Fruit fly (Drosophila melanogaster): ENCODE results near the gene CG32119.

CG32119 gene

dm6 chr3L:13226894-13227293 lies 21.6 kb downstream of the CG32119 start (continued):
- TF ChIP-seq zfh1 (GFP tag; IDR thresholded peaks at IDR 0.05) (peak; percentile 30; the same call in 1 of the 3 replicates), lola (GFP tag; optimal IDR thresholded peaks at IDR 0.05) (peak in 1 of 3 experiments; percentile 28), CG5245 (GFP tag; optimal IDR thresholded peaks at IDR 0.05) (peak; percentile 1), CG4424 (GFP tag; optimal IDR thresholded peaks at IDR 0.05) (peak; percentile 42), her (GFP tag; optimal IDR thresholded peaks at IDR 0.05) (no peak), CG18262 (tag; optimal IDR thresholded peaks at IDR 0.05) (peak; percentile 65), gem (tag; optimal IDR thresholded peaks at IDR 0.05) (peak; percentile 50), dmrt11E (tag; optimal IDR thresholded peaks at IDR 0.05) (peak; percentile 44), Awh (GFP tag; IDR thresholded peaks at IDR 0.05) (no peak), CG2712 (tag; optimal IDR thresholded peaks at IDR 0.05) (peak; percentile 68), unpg (GFP tag; optimal IDR thresholded peaks at IDR 0.05) (peak; percentile 15), CG10321 (GFP tag; IDR thresholded peaks at IDR 0.05) (no peak), zf30C (GFP tag; optimal IDR thresholded peaks at IDR 0.05) (peak; percentile 12), fd96Cb (tag; optimal IDR thresholded peaks at IDR 0.05) (peak; percentile 7), CG42726 (GFP tag; IDR thresholded peaks at IDR 0.05; ENCODE audit: partially characterized antibody) (no peak), CG10979 (tag; optimal IDR thresholded peaks at IDR 0.05) (peak; percentile 69), CG14710 (tag; optimal IDR thresholded peaks at IDR 0.05) (peak; percentile 23), D19A (tag; optimal IDR thresholded peaks at IDR 0.05) (peak; percentile 52), CG17328 (GFP tag; IDR thresholded peaks at IDR 0.05) (no peak), Sry-β (GFP tag; optimal IDR thresholded peaks at IDR 0.05) (no peak), gce (GFP tag; IDR thresholded peaks at IDR 0.05) (no peak), dmrt99B (tag; optimal IDR thresholded peaks at IDR 0.05) (peak; percentile 8), Med (GFP tag) (peak; percentile 17), prd (optimal IDR thresholded peaks at IDR 0.05) (no peak), prd (GFP tag; IDR thresholded peaks at IDR 0.05) (peak; percentile 13; the same call in 1 of the 3 replicates), CG31441 (GFP tag; IDR thresholded peaks at IDR 0.05) (peak; percentile 27; the same call in 1 of the 2 replicates), Atf3 (GFP tag; optimal IDR thresholded peaks at IDR 0.05) (no peak), tap (tag; optimal IDR thresholded peaks at IDR 0.05) (peak; percentile 23), CG17361 (GFP tag; IDR thresholded peaks at IDR 0.05) (peak; percentile 48; the same call in 1 of the 3 replicates), CG6254 (GFP tag; optimal IDR thresholded peaks at IDR 0.05) (peak; percentile 36), CG7839 (tag; optimal IDR thresholded peaks at IDR 0.05) (peak; percentile 21), bsh (GFP tag; optimal IDR thresholded peaks at IDR 0.05) (peak in 1 of 2 experiments; percentile 15), yki (optimal IDR thresholded peaks at IDR 0.05) (no peak), Ptx1 (GFP tag; IDR thresholded peaks at IDR 0.05) (peak; percentile 29; the same call in 1 of the 2 replicates), Oaz (GFP tag; IDR thresholded peaks at IDR 0.05) (no peak)

dm6 chr3L:13223360-13224028 lies 25.0 kb downstream of the CG32119 start:
- no peak for TF ChIP-seq CG1602 (GFP tag; optimal IDR thresholded peaks at IDR 0.05)
- no peak for TF ChIP-seq CG4820 (GFP tag; optimal IDR thresholded peaks at IDR 0.05)
- no peak for TF ChIP-seq Neu2 (GFP tag; optimal IDR thresholded peaks at IDR 0.05; ENCODE audit: borderline replicate concordance)
- no peak for TF ChIP-seq btn (GFP tag; optimal IDR thresholded peaks at IDR 0.05)
- peak; percentile 32 for TF ChIP-seq CG2678 (tag; optimal IDR thresholded peaks at IDR 0.05)
- TF ChIP-seq sim (GFP tag; IDR thresholded peaks at IDR 0.05), result no peak
- no peak for TF ChIP-seq crp (GFP tag; optimal IDR thresholded peaks at IDR 0.05)
- peak; percentile 44; the same call in 2 of the 3 replicates for TF ChIP-seq row (GFP tag; IDR thresholded peaks at IDR 0.05)
- no peak for TF ChIP-seq ham (GFP tag; IDR thresholded peaks at IDR 0.05)
- no peak for TF ChIP-seq shn (GFP tag; optimal IDR thresholded peaks at IDR 0.05)
- no peak for TF ChIP-seq Aef1 (GFP tag; IDR thresholded peaks at IDR 0.05)
- no peak for TF ChIP-seq CG3847 (GFP tag; IDR thresholded peaks at IDR 0.05)
- TF ChIP-seq Nf-YC (tag; optimal IDR thresholded peaks at IDR 0.05), result no peak
- no peak for TF ChIP-seq wek (GFP tag; optimal IDR thresholded peaks at IDR 0.05)
- TF ChIP-seq Bgb (GFP tag; IDR thresholded peaks at IDR 0.05; ENCODE audit: partially characterized antibody), result no peak
- TF ChIP-seq ci (GFP tag; IDR thresholded peaks at IDR 0.05), result no peak
- no peak for TF ChIP-seq schlank (tag; optimal IDR thresholded peaks at IDR 0.05)

Data from whole organism, embryonic.